Worm (Caenorhabditis elegans) whole organism, L4/young adult: ENCODE results near the gene Y54G2A.40.

ENCODE experiments used
- W03F9.2 ChIP-seq: fragments of 150-350 bp; optimal IDR thresholded peaks from 2 replicates; lab custom pipeline; 2014; ENCODE audit warnings: missing biosample characterization, missing genetic modification characterization
- him-1 ChIP-seq: sonication (generic microtip); optimal IDR thresholded peaks from 2 replicates; lab custom pipeline; 2016; ENCODE audit warnings: missing genotype, missing genetic modification reagents, missing genetic modification characterization, missing compliant biosample characterization

DNA sequence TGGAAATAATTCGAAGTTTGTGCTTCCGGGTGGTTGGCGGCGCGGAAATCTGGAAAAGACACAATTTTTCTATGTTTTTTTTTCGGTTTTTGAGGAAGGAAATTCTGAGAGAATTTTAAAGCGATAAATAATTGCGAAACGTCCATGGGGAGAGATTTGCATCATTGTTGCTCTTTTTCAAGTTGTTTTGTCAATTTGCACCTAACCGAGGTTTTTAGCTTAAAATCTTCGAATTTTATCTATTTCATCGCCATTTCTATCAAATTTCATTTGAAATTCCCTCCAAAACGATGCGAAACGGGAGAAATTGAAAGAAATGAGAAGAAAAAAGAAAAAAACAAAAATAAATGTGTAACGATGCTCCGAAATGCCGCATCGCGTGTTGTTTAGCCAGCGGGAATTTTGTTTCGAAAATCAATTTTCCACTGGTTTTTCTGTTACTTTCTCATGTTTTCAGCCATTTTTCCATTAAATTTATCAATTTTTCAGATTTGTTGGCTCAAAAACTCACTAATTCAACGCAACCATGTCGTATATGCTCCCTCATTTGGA is 44.2 kb downstream of the Y54G2A.40 start, which contains the start of the genes nprt-1 and dib-1:
- no peak for TF ChIP-seq W03F9.2
- TF ChIP-seq him-1 (tag; lab: Kevin White, UChicago) = no peak
